Worm (Caenorhabditis elegans): ENCODE results near the gene C33A12.19.

The C33A12.19 gene

ce11 chrIV:9530768-9531167, 14.0 kb downstream of the C33A12.19 start:
- TF ChIP-seq klf-2 (GFP tag; conservative IDR thresholded peaks at IDR 0.05): no peak
- no peak for TF ChIP-seq tab-1 (GFP tag; IDR thresholded peaks at IDR 0.05)

- no peak for TF ChIP-seq med-1 (GFP tag; optimal IDR thresholded peaks at IDR 0.05; ENCODE audit: insufficient read depth)
Observed at ce11 chrIV:9533071-9533470, 16.3 kb downstream of the C33A12.19 start, which contains the start of gene F56H11.2. Gene F56H11.2 (minus strand): TSS chrIV:9533171.

- TF ChIP-seq ztf-23 (GFP tag; IDR thresholded peaks at IDR 0.05) (no peak), tab-1 (GFP tag; IDR thresholded peaks at IDR 0.05) (no peak), flt-1 (GFP tag; IDR thresholded peaks at IDR 0.05) (no peak), med-1 (GFP tag; optimal IDR thresholded peaks at IDR 0.05; ENCODE audit: insufficient read depth) (no peak), ztf-29 (GFP tag; IDR thresholded peaks at IDR 0.05) (no peak), ref-1 (GFP tag; conservative IDR thresholded peaks at IDR 0.05) (no peak), T22C8.4 (GFP tag; IDR thresholded peaks at IDR 0.05) (no peak)
Observed at ce11 chrIV:9534342-9534741, 17.5 kb downstream of the C33A12.19 start.

ce11 chrIV:9535105-9535504, 18.3 kb downstream of the C33A12.19 start:
- TF ChIP-seq ztf-29 (GFP tag; IDR thresholded peaks at IDR 0.05) (no peak), klf-2 (GFP tag; conservative IDR thresholded peaks at IDR 0.05) (no peak), flt-1 (GFP tag; IDR thresholded peaks at IDR 0.05) (no peak), ref-1 (GFP tag; conservative IDR thresholded peaks at IDR 0.05) (no peak), ztf-23 (GFP tag; IDR thresholded peaks at IDR 0.05) (no peak), med-1 (GFP tag; optimal IDR thresholded peaks at IDR 0.05; ENCODE audit: insufficient read depth) (no peak), T22C8.4 (GFP tag; IDR thresholded peaks at IDR 0.05) (no peak), tab-1 (GFP tag; IDR thresholded peaks at IDR 0.05) (no peak), cog-1 (tag; optimal IDR thresholded peaks at IDR 0.05) (no peak)

- TF ChIP-seq flt-1 (GFP tag; IDR thresholded peaks at IDR 0.05): no peak
Observed at ce11 chrIV:9536124-9536523, 19.3 kb downstream of the C33A12.19 start.

ce11 chrIV:9537500-9537899, 20.7 kb downstream of the C33A12.19 start:
- no peak for TF ChIP-seq ztf-29 (GFP tag; IDR thresholded peaks at IDR 0.05)
- TF ChIP-seq T22C8.4 (GFP tag; IDR thresholded peaks at IDR 0.05): no peak
- TF ChIP-seq med-1 (GFP tag; optimal IDR thresholded peaks at IDR 0.05; ENCODE audit: insufficient read depth): no peak
- no peak for TF ChIP-seq ztf-23 (GFP tag; IDR thresholded peaks at IDR 0.05)
- no peak for TF ChIP-seq ref-1 (GFP tag; conservative IDR thresholded peaks at IDR 0.05)
- no peak for TF ChIP-seq tab-1 (GFP tag; IDR thresholded peaks at IDR 0.05)
- no peak for TF ChIP-seq klf-2 (GFP tag; conservative IDR thresholded peaks at IDR 0.05)
- no peak for TF ChIP-seq cog-1 (tag; optimal IDR thresholded peaks at IDR 0.05)
- no peak for TF ChIP-seq flt-1 (GFP tag; IDR thresholded peaks at IDR 0.05)

ce11 chrIV:9538214-9538613, 21.4 kb downstream of the C33A12.19 start:
- no peak for TF ChIP-seq med-1 (GFP tag; optimal IDR thresholded peaks at IDR 0.05; ENCODE audit: insufficient read depth)
- no peak for TF ChIP-seq ref-1 (GFP tag; conservative IDR thresholded peaks at IDR 0.05)
- no peak for TF ChIP-seq tab-1 (GFP tag; IDR thresholded peaks at IDR 0.05)
- TF ChIP-seq ztf-29 (GFP tag; IDR thresholded peaks at IDR 0.05): no peak
- no peak for TF ChIP-seq ztf-23 (GFP tag; IDR thresholded peaks at IDR 0.05)
- no peak for TF ChIP-seq flt-1 (GFP tag; IDR thresholded peaks at IDR 0.05)
- no peak for TF ChIP-seq T22C8.4 (GFP tag; IDR thresholded peaks at IDR 0.05)
- no peak for TF ChIP-seq klf-2 (GFP tag; conservative IDR thresholded peaks at IDR 0.05)
- TF ChIP-seq cog-1 (tag; optimal IDR thresholded peaks at IDR 0.05): no peak

ce11 chrIV:9540342-9540856, 23.6 kb downstream of the C33A12.19 start, which contains the start of gene fbl-1:
Gene fbl-1 (plus strand): TSS chrIV:9540806.
- TF ChIP-seq med-1 (GFP tag; optimal IDR thresholded peaks at IDR 0.05; ENCODE audit: insufficient read depth): no peak
- TF ChIP-seq klf-2 (GFP tag; conservative IDR thresholded peaks at IDR 0.05): no peak
- no peak for TF ChIP-seq ztf-29 (GFP tag; IDR thresholded peaks at IDR 0.05)
- no peak for TF ChIP-seq cog-1 (tag; optimal IDR thresholded peaks at IDR 0.05)
- no peak for TF ChIP-seq ztf-23 (GFP tag; IDR thresholded peaks at IDR 0.05)

- TF ChIP-seq ztf-29 (GFP tag; IDR thresholded peaks at IDR 0.05) (no peak), ref-1 (GFP tag; conservative IDR thresholded peaks at IDR 0.05) (no peak), med-1 (GFP tag; optimal IDR thresholded peaks at IDR 0.05; ENCODE audit: insufficient read depth) (no peak), tab-1 (GFP tag; IDR thresholded peaks at IDR 0.05) (no peak), ztf-23 (GFP tag; IDR thresholded peaks at IDR 0.05) (no peak), T22C8.4 (GFP tag; IDR thresholded peaks at IDR 0.05) (no peak), cog-1 (tag; optimal IDR thresholded peaks at IDR 0.05) (no peak)
Observed at ce11 chrIV:9545986-9546385, 29.2 kb downstream of the C33A12.19 start, which contains the start of gene T05A1.5. Gene T05A1.5 (plus strand): TSS chrIV:9546286.

ce11 chrIV:9563079-9563478, 46.3 kb downstream of the C33A12.19 start, which contains the start of gene col-122:
Gene col-122 (plus strand): TSS chrIV:9563379.
- TF ChIP-seq ztf-23 (GFP tag; IDR thresholded peaks at IDR 0.05) (no peak), cog-1 (tag; optimal IDR thresholded peaks at IDR 0.05) (no peak), ref-1 (GFP tag; conservative IDR thresholded peaks at IDR 0.05) (no peak)
